Worm (Caenorhabditis elegans): ENCODE measurements around the gene dyf-6.

DNA sequence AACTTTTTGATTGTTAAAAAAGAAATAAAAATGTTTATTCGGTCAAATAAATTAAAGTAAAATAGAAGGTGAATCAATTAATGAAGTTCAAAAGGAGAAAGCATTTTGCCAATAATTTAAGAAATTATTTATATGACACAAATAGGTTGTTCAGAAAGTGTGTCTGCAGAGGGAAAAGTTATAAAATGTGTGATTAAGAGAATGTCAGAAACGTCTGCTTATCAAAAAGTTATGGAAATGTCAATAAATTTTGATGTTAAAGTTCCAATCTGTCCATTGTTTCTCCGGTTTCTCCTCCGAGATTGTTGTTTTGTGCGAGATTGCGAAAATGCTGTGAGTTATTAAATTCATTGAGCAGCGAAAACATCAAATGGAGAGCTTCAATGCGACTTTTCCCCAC, 6.6 kb downstream of the dyf-6 start, which contains the start of gene rme-4:
- TF ChIP-seq efl-1 (GFP tag; optimal IDR thresholded peaks at IDR 0.05) (no peak), lin-35 (GFP tag; optimal IDR thresholded peaks at IDR 0.05) (no peak), unc-62 (GFP tag; optimal IDR thresholded peaks at IDR 0.05) (no peak), snpc-3.4 (tag; optimal IDR thresholded peaks at IDR 0.05) (no peak), mcd-1 (GFP tag; IDR thresholded peaks at IDR 0.05) (no peak), snpc-4 (GFP tag; optimal IDR thresholded peaks at IDR 0.05) (no peak), snpc-4 (tag; optimal IDR thresholded peaks at IDR 0.05) (no peak), bed-1 (GFP tag; IDR thresholded peaks at IDR 0.05) (no peak), ztf-18 (tag; optimal IDR thresholded peaks at IDR 0.05) (no peak), nfyb-1 (GFP tag; IDR thresholded peaks at IDR 0.05) (no peak), F55B11.4 (tag; optimal IDR thresholded peaks at IDR 0.05; ENCODE audit: borderline replicate concordance, insufficient read depth) (no peak)

All from whole organism, young adult.